Worm (Caenorhabditis elegans) whole organism, dauer: ENCODE results near the gene zig-6.

ENCODE experiments used
- unc-62 ChIP-seq: sonication (generic microtip); optimal IDR thresholded peaks from 2 replicates; lab custom pipeline; 2017; ENCODE audit warnings: missing biosample characterization, missing genetic modification reagents, missing genetic modification characterization

zig-6 gene

DNA sequence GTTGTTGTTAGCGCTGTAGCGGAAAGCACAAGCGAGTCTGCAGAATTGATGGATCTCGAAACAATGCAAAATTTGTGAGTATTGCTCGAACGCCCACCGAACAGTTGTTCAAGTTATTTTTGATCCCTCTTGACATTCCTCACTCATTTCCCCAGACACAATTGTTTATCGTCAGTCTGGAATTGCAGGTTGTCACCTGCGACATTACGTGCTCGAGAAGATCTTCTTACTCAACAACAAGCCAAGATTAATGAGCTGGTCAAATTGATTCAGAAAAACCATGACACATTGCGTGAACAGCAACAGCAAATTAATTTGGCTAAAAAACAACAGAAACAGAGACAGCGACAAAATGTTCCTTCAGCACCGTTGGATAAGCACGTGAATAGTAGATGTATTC is 13.0 kb upstream of the zig-6 start:
- TF ChIP-seq unc-62 (GFP tag; lab: Kevin White, UChicago) = no peak

ce11 chrX:5199825-5200373 is 11.0 kb upstream of the zig-6 start:
- TF ChIP-seq unc-62 (GFP tag; lab: Kevin White, UChicago) = no peak

DNA sequence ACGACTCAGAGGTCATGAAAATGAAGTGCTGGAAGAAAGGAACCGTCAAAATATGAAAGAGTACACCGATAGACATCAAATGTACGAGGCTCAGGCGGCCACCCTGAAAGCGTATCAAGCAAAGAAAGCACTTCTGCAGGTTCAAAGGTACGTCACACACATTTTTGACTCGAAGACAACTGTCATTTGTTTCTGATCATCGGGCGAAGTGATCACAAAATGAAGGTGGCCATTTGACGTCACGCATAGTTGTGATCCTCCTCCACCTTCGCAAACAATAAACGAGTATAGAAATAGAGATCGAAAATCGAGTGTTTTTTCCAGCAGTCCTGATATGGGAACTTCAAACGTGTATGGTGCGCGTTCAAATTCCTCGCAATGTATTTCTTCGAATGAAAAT is 10.4 kb upstream of the zig-6 start:
- no peak for TF ChIP-seq unc-62 (GFP tag; lab: Kevin White, UChicago)

DNA sequence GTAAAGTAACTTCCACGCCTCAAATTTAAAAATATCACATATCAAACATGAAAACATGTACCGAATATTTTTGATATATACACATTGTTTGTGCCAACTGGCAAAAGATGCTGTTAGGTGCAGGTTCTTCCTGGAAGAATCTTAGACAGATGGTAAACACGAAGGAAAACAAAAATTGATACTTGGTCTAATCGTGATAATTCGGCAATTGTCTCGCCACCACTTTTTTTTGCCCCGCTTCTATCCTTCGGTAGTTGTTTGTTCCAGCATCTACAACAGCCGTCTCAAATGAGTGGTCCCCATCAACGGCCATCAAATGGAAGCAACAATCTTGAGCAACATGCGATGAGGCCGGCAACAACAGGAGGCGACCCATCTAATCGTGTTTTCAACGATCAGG is 8.6 kb upstream of the zig-6 start:
- no peak for TF ChIP-seq unc-62 (GFP tag; lab: Kevin White, UChicago)

ce11 chrX:5195462-5196160 is 6.7 kb upstream of the zig-6 start, which contains the start of gene pqn-62:
TSS of gene pqn-62 (plus strand) at chrX:5196110.
- no peak for TF ChIP-seq unc-62 (GFP tag; lab: Kevin White, UChicago)

DNA sequence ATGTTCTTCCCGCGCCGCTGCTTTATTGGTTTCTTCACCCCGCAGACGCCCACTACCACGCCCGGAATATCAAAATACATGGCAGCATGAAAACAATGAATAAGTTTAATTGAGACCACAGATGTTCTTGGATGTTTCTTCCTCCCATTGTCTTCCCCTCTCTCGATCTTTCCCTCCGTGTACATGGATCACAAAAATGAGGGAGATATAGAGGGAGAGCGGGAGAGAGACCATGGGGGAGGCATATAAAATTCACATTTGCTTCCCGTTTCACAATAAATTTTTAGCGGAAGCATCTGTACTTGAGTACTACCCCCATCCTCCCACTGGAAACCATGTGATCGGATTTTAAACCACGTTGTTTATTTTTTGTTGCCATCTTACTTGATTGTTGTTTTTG is 4.5 kb upstream of the zig-6 start:
- TF ChIP-seq unc-62 (GFP tag; lab: Kevin White, UChicago) = no peak

DNA sequence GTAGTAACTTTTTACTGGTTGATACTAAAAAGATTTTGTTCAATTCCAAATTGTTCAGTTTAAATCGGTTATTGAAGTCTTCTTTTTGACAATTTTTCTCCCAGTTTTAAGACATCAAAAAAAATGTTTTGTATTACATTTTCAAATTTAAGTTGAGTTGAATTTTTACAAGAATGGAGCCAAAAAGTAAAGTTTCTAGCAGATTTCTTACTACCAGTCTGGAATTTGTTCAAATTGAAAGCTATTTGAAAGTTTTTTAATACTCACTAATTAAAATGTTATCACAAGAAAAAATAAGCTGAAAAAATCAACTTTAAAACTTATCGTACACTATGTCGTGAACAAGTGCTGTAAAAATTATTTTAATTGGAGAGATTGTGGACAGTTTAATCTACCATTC is 1.2 kb upstream of the zig-6 start:
- TF ChIP-seq unc-62 (GFP tag; lab: Kevin White, UChicago) = no peak

DNA sequence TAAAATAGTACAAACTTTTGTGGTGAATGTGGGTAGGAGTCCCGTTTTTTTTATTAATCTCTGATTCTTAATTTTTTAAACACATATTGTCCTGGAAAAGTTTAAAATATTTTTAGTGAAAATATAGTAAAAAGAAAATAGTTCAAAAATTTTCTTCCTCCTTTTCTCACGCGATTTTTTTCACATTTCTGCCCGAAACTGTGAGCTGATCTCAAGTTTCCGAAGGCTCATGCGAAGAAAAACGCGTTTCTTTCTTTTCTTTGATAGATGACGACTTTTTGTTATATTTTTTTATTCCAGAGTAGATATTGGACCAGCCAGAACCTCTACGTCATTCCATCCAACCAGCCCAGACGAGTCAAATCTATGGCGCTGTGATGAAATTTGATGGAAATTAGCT is 4.9 kb downstream of the zig-6 start, which contains the start of gene T03G11.9:
Gene T03G11.9, plus strand, starts transcription at position 301 of the 400 bp plus-strand sequence.
- TF ChIP-seq unc-62 (GFP tag; lab: Kevin White, UChicago) = no peak

DNA sequence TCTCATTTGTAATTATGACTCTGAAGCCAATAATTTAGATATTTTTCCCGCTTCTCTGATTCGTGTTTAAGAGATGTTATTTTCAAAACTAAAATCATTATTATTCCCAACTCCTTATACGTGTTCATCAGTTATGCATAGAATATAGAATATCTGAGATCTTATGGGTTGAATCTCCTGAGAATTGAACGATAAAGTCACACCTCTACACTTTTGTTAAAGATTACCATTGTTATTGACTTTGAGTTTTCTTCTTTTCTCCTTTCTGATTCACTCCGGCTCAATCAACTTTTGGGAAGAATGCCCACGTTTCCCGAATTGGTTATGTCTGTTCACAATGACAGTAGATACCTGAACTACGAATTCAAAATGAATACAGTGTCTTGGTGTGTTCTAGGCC is 9.0 kb downstream of the zig-6 start, which contains the start of gene sru-48:
Gene sru-48, plus strand, starts transcription at position 301 of the 400 bp plus-strand sequence.
- no peak for TF ChIP-seq unc-62 (GFP tag; lab: Kevin White, UChicago)

DNA sequence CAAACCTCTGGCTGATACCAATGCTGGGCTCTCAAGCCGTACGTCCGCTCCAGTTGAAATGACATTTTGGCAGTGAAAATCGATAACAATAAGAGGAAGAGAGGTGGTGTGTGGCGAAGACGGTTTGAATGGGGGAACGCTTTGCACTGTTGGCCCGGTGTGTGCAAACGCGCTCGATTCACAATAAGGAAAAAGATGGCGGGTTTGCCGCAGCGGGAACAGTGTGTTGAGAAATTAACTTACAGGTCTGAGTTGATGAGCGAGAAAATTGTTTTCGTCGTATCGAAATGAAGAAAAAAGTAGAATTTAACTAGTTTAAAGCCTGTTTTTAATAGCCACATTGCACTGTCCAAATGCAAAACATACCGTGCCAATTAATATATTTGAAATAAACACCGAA is 9.8 kb downstream of the zig-6 start, which contains the start of gene metl-9:
Gene metl-9, minus strand, starts transcription at position 101 of the 400 bp plus-strand sequence.
- no peak for TF ChIP-seq unc-62 (GFP tag; lab: Kevin White, UChicago)

DNA sequence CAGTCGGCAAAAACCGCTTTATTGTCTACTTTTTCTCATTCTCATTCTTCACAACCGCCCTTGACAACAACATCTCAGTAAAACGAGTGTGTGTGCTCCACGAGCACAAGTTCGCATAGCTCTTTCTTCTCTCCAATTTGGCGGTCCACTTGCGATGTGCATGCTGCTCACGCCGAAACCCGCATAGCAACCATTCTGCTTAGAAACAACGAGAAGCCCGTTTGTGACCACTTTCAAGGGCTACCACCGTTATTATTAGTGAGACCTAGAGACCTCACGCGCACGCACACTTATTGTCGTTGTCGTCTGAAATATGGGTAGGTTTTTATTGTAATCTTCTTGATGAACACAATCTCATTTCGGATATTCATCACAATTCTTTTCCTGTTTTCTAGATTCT is 14.6 kb downstream of the zig-6 start, which contains the start of gene zchc-1A:
Gene zchc-1A, plus strand, starts transcription at position 114 of the 400 bp plus-strand sequence.
- no peak for TF ChIP-seq unc-62 (GFP tag; lab: Kevin White, UChicago)

ce11 chrX:5171085-5171484 is 17.8 kb downstream of the zig-6 start, which contains the start of gene T03G11.10:
TSS of gene T03G11.10 (minus strand) at chrX:5171185.
- TF ChIP-seq unc-62 (GFP tag; lab: Kevin White, UChicago) = no peak

- no peak for TF ChIP-seq unc-62 (GFP tag; lab: Kevin White, UChicago)
Measured at ce11 chrX:5168770-5169169, 20.1 kb downstream of the zig-6 start.

- no peak for TF ChIP-seq unc-62 (GFP tag; lab: Kevin White, UChicago)
Measured at ce11 chrX:5165037-5165436, 23.8 kb downstream of the zig-6 start, which contains the start of gene mans-3. TSS of gene mans-3 (plus strand) at chrX:5165395.

- TF ChIP-seq unc-62 (GFP tag; lab: Kevin White, UChicago) = no peak
Measured at ce11 chrX:5164054-5164453, 24.8 kb downstream of the zig-6 start.

DNA sequence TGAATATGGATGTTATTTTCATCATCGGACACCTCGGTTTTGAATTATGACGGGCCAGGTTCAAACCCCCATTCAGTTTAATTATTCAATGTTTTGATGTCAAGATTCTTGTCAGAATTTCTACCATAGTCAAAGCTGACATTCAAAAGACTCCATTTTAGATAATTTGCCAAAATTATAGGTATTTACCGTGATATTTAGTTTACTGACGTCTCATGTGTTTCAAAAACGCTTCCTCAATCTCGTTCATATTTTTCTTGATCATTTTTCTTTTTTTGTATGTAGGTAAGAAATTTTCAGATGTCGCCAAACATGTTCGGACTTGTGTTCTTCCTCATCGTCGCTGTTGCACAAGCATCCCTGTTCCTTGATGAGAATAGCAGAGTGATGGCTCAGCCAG is 26.1 kb downstream of the zig-6 start, which contains the start of gene EGAP5.1:
Gene EGAP5.1, plus strand, starts transcription at position 301 of the 400 bp plus-strand sequence.
- no peak for TF ChIP-seq unc-62 (GFP tag; lab: Kevin White, UChicago)
